Worm (Caenorhabditis elegans) whole organism, young adult: Measurements from ENCODE around the gene rike-1.

Source experiments
- B0035.1 ChIP-seq: sonication (generic microtip); optimal IDR thresholded peaks from 2 replicates; lab custom pipeline; 2016; ENCODE audit warnings: missing genetic modification characterization, mild to moderate bottlenecking, missing compliant biosample characterization, missing genotype, missing genetic modification reagents
- F22D6.2 ChIP-seq: sonication (generic microtip); optimal IDR thresholded peaks from 2 replicates; lab custom pipeline; 2016; ENCODE audit warnings: mild to moderate bottlenecking, missing genetic modification characterization, missing compliant biosample characterization
- F49E8.2 ChIP-seq: sonication (generic microtip); optimal IDR thresholded peaks from 3 replicates; lab custom pipeline; 2017; ENCODE audit warnings: missing genetic modification characterization, mild to moderate bottlenecking, missing compliant biosample characterization, antibody characterized with exemption, moderate library complexity; ENCODE audit not compliant: insufficient read depth
- F57C9.4 ChIP-seq: sonication (generic microtip); optimal IDR thresholded peaks from 2 replicates; lab custom pipeline; 2017; ENCODE audit warnings: mild to moderate bottlenecking, missing genetic modification characterization, missing compliant biosample characterization
- Y95B8A.8 ChIP-seq: fragments of 200-800 bp; sonication (Bioruptor generic); IDR thresholded peaks from 2 replicates; pipeline ENCODE4 v1.3.6; 2022; ENCODE audit warnings: missing genetic modification reagents, missing genetic modification characterization, missing compliant biosample characterization
- ZK185.1 ChIP-seq: sonication (generic microtip); optimal IDR thresholded peaks from 2 replicates; lab custom pipeline; 2016; ENCODE audit warnings: mild to moderate bottlenecking, missing genetic modification characterization, missing compliant biosample characterization; ENCODE audit not compliant: poor library complexity, severe bottlenecking
- atf-7 ChIP-seq: sonication (generic microtip); optimal IDR thresholded peaks from 2 replicates; lab custom pipeline; 2017; ENCODE audit warnings: mild to moderate bottlenecking, missing genetic modification characterization, missing compliant biosample characterization
- attf-6 ChIP-seq: fragments of 200-800 bp; sonication (Bioruptor generic); IDR thresholded peaks from 2 replicates; pipeline ENCODE4 v1.3.6; 2022; ENCODE audit warnings: missing genetic modification reagents, missing genetic modification characterization, missing compliant biosample characterization
- bed-2 ChIP-seq: fragments of 200-800 bp; sonication (Bioruptor generic); IDR thresholded peaks from 2 replicates; pipeline ENCODE4 v1.3.6; 2022; ENCODE audit warnings: missing genetic modification reagents, missing genetic modification characterization, missing compliant biosample characterization
- cebp-1 ChIP-seq, 2 experiments: fragments of 200-800 bp in 1 of 2; sonication (Bioruptor generic) in 1 of 2; sonication (generic microtip) in 1 of 2; IDR thresholded peaks in 1 of 2; optimal IDR thresholded peaks in 1 of 2; 2 replicates each; pipeline versions ENCODE4 v1.3.6 to Lab custom; 2017 to 2022; ENCODE audit warnings: missing compliant biosample characterization in 2 of 2, missing genetic modification characterization in 2 of 2, mild to moderate bottlenecking in 1 of 2, missing genetic modification reagents in 1 of 2, moderate library complexity in 1 of 2
- ceh-27 ChIP-seq: fragments of 200-800 bp; sonication (Bioruptor generic); optimal IDR thresholded peaks from 2 replicates; lab custom pipeline; 2018; ENCODE audit warnings: mild to moderate bottlenecking, missing genetic modification characterization, moderate library complexity, missing compliant biosample characterization
- ceh-79 ChIP-seq: sonication (generic microtip); optimal IDR thresholded peaks from 2 replicates; lab custom pipeline; 2017; ENCODE audit warnings: mild to moderate bottlenecking, missing genetic modification characterization, missing compliant biosample characterization
- ceh-91 ChIP-seq: fragments of 200-800 bp; sonication (Bioruptor generic); IDR thresholded peaks from 2 replicates; pipeline ENCODE4 v1.3.6; 2022; ENCODE audit warnings: missing genetic modification reagents, missing genetic modification characterization, missing compliant biosample characterization
- efl-1 ChIP-seq: fragments of 150-350 bp; optimal IDR thresholded peaks from 2 replicates; lab custom pipeline; 2014; ENCODE audit warnings: missing biosample characterization, missing genetic modification reagents, missing genetic modification characterization
- egl-18 ChIP-seq: fragments of 200-800 bp; sonication (Bioruptor generic); IDR thresholded peaks from 2 replicates; pipeline ENCODE4 v1.3.6; 2022; ENCODE audit warnings: missing genetic modification reagents, missing genetic modification characterization, missing compliant biosample characterization
- egrh-3 ChIP-seq: fragments of 200-800 bp; sonication (Bioruptor generic); IDR thresholded peaks from 2 replicates; pipeline ENCODE4 v1.3.6; 2022; ENCODE audit warnings: missing genetic modification reagents, missing genetic modification characterization, missing compliant biosample characterization
- ekl-4 ChIP-seq: fragments of 200-800 bp; sonication (Bioruptor generic); IDR thresholded peaks from 2 replicates; pipeline ENCODE4 v1.3.6; 2022; ENCODE audit warnings: missing genetic modification reagents, missing genetic modification characterization, missing compliant biosample characterization
- gei-17 ChIP-seq: fragments of 200-800 bp; sonication (Bioruptor generic); optimal IDR thresholded peaks from 2 replicates; lab custom pipeline; 2018; ENCODE audit warnings: mild to moderate bottlenecking, missing genetic modification characterization, missing compliant biosample characterization
- him-1 ChIP-seq: sonication (generic microtip); optimal IDR thresholded peaks from 2 replicates; lab custom pipeline; 2016; ENCODE audit warnings: missing genotype, missing genetic modification reagents, missing genetic modification characterization, missing compliant biosample characterization
- hlh-26 ChIP-seq: fragments of 200-800 bp; sonication (Bioruptor generic); conservative IDR thresholded peaks from 2 replicates; pipeline ENCODE4 v1.3.6; 2022; ENCODE audit warnings: missing genetic modification reagents, missing genetic modification characterization, missing compliant biosample characterization
- hmg-1.2 ChIP-seq: fragments of 200-800 bp; sonication (Bioruptor generic); IDR thresholded peaks from 2 replicates; pipeline ENCODE4 v1.3.6; 2022; ENCODE audit warnings: missing genetic modification reagents, missing genetic modification characterization, missing compliant biosample characterization
- let-526 ChIP-seq: fragments of 200-800 bp; sonication (Bioruptor generic); IDR thresholded peaks from 2 replicates; pipeline ENCODE4 v1.3.6; 2022; ENCODE audit warnings: missing genetic modification reagents, missing genetic modification characterization, missing compliant biosample characterization
- lin-35 ChIP-seq, 3 experiments: fragments of 150-350 bp in 2 of 3; sonication (generic microtip) in 1 of 3; optimal IDR thresholded peaks; 2 replicates each; lab custom pipeline; 2014 to 2018; ENCODE audit warnings: missing biosample characterization in 3 of 3, missing genetic modification characterization in 3 of 3, missing genetic modification reagents in 3 of 3
- madf-8 ChIP-seq: fragments of 200-800 bp; sonication (Bioruptor generic); conservative IDR thresholded peaks from 2 replicates; pipeline ENCODE4 v1.3.6; 2022; ENCODE audit warnings: missing genetic modification reagents, missing genetic modification characterization, missing compliant biosample characterization
- mcd-1 ChIP-seq: fragments of 200-800 bp; sonication (Bioruptor generic); IDR thresholded peaks from 2 replicates; pipeline ENCODE4 v1.3.6; 2022; ENCODE audit warnings: missing genetic modification reagents, missing genetic modification characterization, missing compliant biosample characterization
- mel-28 ChIP-seq: sonication (generic microtip); optimal IDR thresholded peaks from 2 replicates; lab custom pipeline; 2016; ENCODE audit warnings: borderline replicate concordance, mild to moderate bottlenecking, missing genetic modification characterization, missing compliant biosample characterization
- nfyb-1 ChIP-seq: fragments of 200-800 bp; sonication (Bioruptor generic); IDR thresholded peaks from 2 replicates; pipeline ENCODE4 v1.3.6; 2022; ENCODE audit warnings: missing genetic modification reagents, missing genetic modification characterization, missing compliant biosample characterization
- nhr-120 ChIP-seq: fragments of 200-800 bp; sonication (Bioruptor generic); IDR thresholded peaks from 2 replicates; pipeline ENCODE4 v1.3.6; 2022; ENCODE audit warnings: missing genetic modification characterization, missing compliant biosample characterization
- nhr-27 ChIP-seq: fragments of 200-800 bp; sonication (Bioruptor generic); optimal IDR thresholded peaks from 2 replicates; lab custom pipeline; 2018; ENCODE audit warnings: mild to moderate bottlenecking, missing genetic modification characterization, moderate library complexity, missing compliant biosample characterization
- repo-1 ChIP-seq: sonication (generic microtip); optimal IDR thresholded peaks from 2 replicates; lab custom pipeline; 2017; ENCODE audit warnings: mild to moderate bottlenecking, missing genetic modification characterization, missing compliant biosample characterization
- sea-2 ChIP-seq: fragments of 200-800 bp; sonication (Bioruptor generic); IDR thresholded peaks from 2 replicates; pipeline ENCODE4 v1.3.6; 2022; ENCODE audit warnings: missing genetic modification characterization, missing compliant biosample characterization
- xnd-1 ChIP-seq: sonication (generic microtip); optimal IDR thresholded peaks from 2 replicates; lab custom pipeline; 2016; ENCODE audit warnings: missing genotype, missing genetic modification reagents, missing genetic modification characterization, missing compliant biosample characterization

Gene rike-1

DNA sequence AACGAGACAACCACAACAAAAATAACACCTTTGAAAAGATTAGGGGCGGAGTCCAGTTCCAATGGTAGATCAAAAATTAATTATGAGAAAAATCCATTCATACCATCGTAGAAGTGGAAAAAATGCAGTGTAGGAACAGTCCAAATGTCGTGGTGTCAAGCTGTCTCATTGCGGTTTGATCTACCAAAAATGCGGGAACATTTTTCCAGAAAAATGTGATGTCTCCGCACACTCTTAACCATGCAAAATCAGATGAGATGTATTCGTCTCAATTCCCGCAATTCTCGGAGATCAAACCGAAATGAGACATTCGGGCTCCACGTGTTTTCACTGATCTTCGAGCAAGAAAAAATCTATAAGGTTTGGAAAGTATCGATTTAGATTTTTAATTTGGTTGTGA lies 48.4 kb upstream of the rike-1 start (continued):
- TF ChIP-seq nhr-120 (GFP tag; lab: Robert Waterston, UW) (no peak), let-526 (GFP tag; lab: Robert Waterston, UW) (no peak), B0035.1 (tag; lab: Kevin White, UChicago) (no peak), him-1 (no peak), F49E8.2 (tag; lab: Kevin White, UChicago) (no peak), ekl-4 (GFP tag; lab: Robert Waterston, UW) (no peak), efl-1 (GFP tag; lab: Kevin White, UChicago) (peak; percentile 38), hlh-26 (GFP tag; lab: Robert Waterston, UW) (no peak), F22D6.2 (tag; lab: Kevin White, UChicago) (no peak), Y95B8A.8 (GFP tag; lab: Robert Waterston, UW) (no peak), hmg-1.2 (GFP tag; lab: Robert Waterston, UW) (0 out of 2 replicates have a peak, but pooled peaks have one; percentile 8), xnd-1 (tag; lab: Kevin White, UChicago) (peak; percentile 47), F57C9.4 (no peak), sea-2 (GFP tag; lab: Robert Waterston, UW) (no peak), gei-17 (GFP tag; lab: Kevin White, UChicago) (no peak), madf-8 (GFP tag; lab: Robert Waterston, UW) (peak; percentile 51), ceh-91 (peak; percentile 22; the same call in 1 of the 2 replicates)

DNA sequence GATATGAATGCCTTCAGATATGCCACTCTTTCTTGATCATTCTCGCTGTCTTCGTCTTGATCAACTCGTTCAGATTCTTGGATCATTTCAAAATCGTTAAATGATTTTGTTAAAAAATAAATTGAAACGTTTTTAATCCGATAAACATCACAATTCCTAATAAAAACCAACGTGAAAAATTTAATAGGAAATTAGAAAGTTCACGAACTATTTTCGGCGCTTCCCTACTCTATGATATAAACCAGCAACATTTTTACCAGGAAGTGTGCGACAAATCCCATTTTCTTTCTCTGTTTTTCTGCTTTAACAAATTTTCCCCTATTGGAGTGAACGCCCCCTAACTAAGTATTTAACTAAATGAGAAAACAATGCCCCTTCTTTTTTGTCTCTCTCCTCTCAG lies 39.7 kb upstream of the rike-1 start, which contains the start of gene Y40H4A.2:
Y40H4A.2 (minus strand) TSS at position 101 of the 400 bp plus-strand sequence.
- TF ChIP-seq nhr-27 (tag; lab: Kevin White, UChicago): no peak
- no peak for TF ChIP-seq mcd-1 (GFP tag; lab: Robert Waterston, UW)

DNA sequence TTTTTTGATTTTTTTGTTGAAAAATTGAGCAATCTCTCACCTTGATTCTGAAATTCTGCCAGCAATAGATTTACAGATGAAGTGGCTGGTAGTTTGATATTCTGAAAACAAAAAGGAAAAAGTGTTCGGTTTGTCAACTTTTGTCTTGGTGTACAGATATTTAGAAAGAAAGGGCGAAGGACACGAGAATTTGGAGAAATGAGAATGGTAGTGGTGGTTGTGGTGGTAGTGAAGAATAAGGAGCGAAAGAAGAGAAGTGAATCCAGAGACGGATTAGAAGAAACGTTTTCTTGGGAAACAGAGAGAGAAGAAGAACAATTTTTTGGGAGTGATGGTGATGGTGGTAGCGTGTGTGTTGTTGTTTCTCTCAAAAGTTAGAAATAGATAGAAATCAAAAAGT lies 34.0 kb upstream of the rike-1 start, which contains the start of gene gar-3:
gar-3 (minus strand) TSS at position 101 of the 400 bp plus-strand sequence.
- no peak for TF ChIP-seq bed-2
- no peak for TF ChIP-seq ceh-27 (GFP tag; lab: Kevin White, UChicago)
- TF ChIP-seq nfyb-1 (GFP tag; lab: Robert Waterston, UW): no peak
- TF ChIP-seq attf-6 (GFP tag; lab: Robert Waterston, UW): no peak
- no peak for TF ChIP-seq lin-35 (GFP tag; optimal IDR thresholded peaks at IDR 0.05; lab: Kevin White, UChicago)
- TF ChIP-seq egrh-3: no peak

DNA sequence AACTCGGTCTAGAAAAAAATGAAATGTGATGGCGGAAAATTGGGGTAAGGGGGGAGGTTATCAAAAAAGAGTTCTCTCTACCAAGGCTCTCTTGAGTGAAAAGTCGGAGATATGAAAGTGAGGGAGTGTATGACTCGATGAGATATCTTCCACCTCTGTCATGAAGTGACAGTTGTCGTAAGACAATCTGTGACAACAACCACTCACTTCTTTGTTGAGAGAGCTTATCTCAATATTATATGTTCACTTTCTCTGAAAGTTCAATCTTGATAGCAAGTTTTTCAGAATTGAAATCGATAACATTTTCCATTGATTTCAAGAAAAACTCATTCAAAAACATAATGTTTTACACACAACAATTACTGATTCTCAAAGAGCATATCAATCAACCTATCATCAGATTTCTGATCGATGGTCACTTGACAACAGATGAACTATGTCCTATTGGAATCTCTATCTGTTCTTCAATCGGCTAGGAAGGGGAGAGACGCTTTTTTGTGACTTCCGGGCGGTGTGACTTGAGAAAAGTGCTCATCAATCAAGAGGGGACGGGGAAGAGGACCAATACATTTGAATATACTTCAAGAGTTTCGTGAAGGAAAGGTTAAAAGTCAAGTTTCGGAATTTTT lies 31.2 kb upstream of the rike-1 start:
- TF ChIP-seq cebp-1 (GFP tag; IDR thresholded peaks at IDR 0.05; lab: Robert Waterston, UW) (no peak), cebp-1 (tag; optimal IDR thresholded peaks at IDR 0.05; lab: Kevin White, UChicago) (no peak), atf-7 (no peak), egl-18 (GFP tag; lab: Robert Waterston, UW) (no peak), ceh-79 (tag; lab: Kevin White, UChicago) (no peak), repo-1 (tag; lab: Kevin White, UChicago) (no peak), ZK185.1 (tag; lab: Kevin White, UChicago) (no peak), hmg-1.2 (GFP tag; lab: Robert Waterston, UW) (no peak), mel-28 (tag; lab: Kevin White, UChicago) (no peak)
